Fruit fly (Drosophila melanogaster): ENCODE measurements around the gene trh.
A peak's percentile ranks its signal among the peaks of the same experiment; 100 is the strongest.

Gene trh

dm6 chr3L:319145-320009 lies 73.1 kb downstream of the trh start, which contains the start of gene fwd (continued):
- TF ChIP-seq h (GFP tag; optimal IDR thresholded peaks at IDR 0.05) (peak; percentile 31), Dfd (GFP tag; optimal IDR thresholded peaks at IDR 0.05) (no peak), foxo (GFP tag; optimal IDR thresholded peaks at IDR 0.05) (peak in 1 of 2 experiments; percentile 9), lola (GFP tag; optimal IDR thresholded peaks at IDR 0.05) (no peak), Hr83 (GFP tag; optimal IDR thresholded peaks at IDR 0.05; ENCODE audit: poor library complexity, severe bottlenecking) (peak; percentile 64), CG32264 (GFP tag; optimal IDR thresholded peaks at IDR 0.05) (no peak), tai (GFP tag; optimal IDR thresholded peaks at IDR 0.05) (no peak), Abd-B (GFP tag; optimal IDR thresholded peaks at IDR 0.05) (peak; percentile 78), Rel (GFP tag; optimal IDR thresholded peaks at IDR 0.05) (peak; percentile 31), Rel (tag; optimal IDR thresholded peaks at IDR 0.05) (peak; percentile 34), CrebA (GFP tag; optimal IDR thresholded peaks at IDR 0.05; ENCODE audit: borderline replicate concordance) (no peak), Sp1 (GFP tag; optimal IDR thresholded peaks at IDR 0.05) (peak; percentile 49), Hr78 (GFP tag; optimal IDR thresholded peaks at IDR 0.05) (no peak), sage (GFP tag; optimal IDR thresholded peaks at IDR 0.05) (no peak)

- TF ChIP-seq Hr78 (GFP tag; optimal IDR thresholded peaks at IDR 0.05) (no peak), GATAd (GFP tag; optimal IDR thresholded peaks at IDR 0.05) (no peak), br (GFP tag; optimal IDR thresholded peaks at IDR 0.05) (no peak), rgr (GFP tag; optimal IDR thresholded peaks at IDR 0.05) (no peak), dmrt93B (GFP tag; optimal IDR thresholded peaks at IDR 0.05) (no peak), Jra (GFP tag; optimal IDR thresholded peaks at IDR 0.05) (no peak), OdsH (GFP tag; optimal IDR thresholded peaks at IDR 0.05) (no peak), Rel (GFP tag; optimal IDR thresholded peaks at IDR 0.05) (no peak), Rel (tag; optimal IDR thresholded peaks at IDR 0.05) (no peak), woc (GFP tag; optimal IDR thresholded peaks at IDR 0.05) (no peak), sage (GFP tag; optimal IDR thresholded peaks at IDR 0.05) (no peak)
These were observed 75.6 kb downstream of the trh start, which contains the start of gene ddbt for dm6 chr3L:316784-317183. Gene ddbt (plus strand): TSS chr3L:317084.

Measured in whole organism, wandering third instar larva.